Fruit fly (Drosophila melanogaster): ENCODE measurements around the gene retm.

Gene retm

dm6 chr2L:6464270-6464669 lies 8.5 kb upstream of the retm start (continued):
- TF ChIP-seq OdsH (GFP tag; optimal IDR thresholded peaks at IDR 0.05) (no peak), CG8119 (GFP tag; IDR thresholded peaks at IDR 0.05) (no peak), achi (GFP tag; optimal IDR thresholded peaks at IDR 0.05) (no peak), Hr38 (GFP tag; optimal IDR thresholded peaks at IDR 0.05) (no peak), Lpt (GFP tag; optimal IDR thresholded peaks at IDR 0.05) (no peak), CG11294 (GFP tag; IDR thresholded peaks at IDR 0.05) (no peak), dac (GFP tag; optimal IDR thresholded peaks at IDR 0.05) (peak; percentile 6), eg (GFP tag; IDR thresholded peaks at IDR 0.05) (peak; percentile 62; the same call in 2 of the 3 replicates), CG4318 (GFP tag; optimal IDR thresholded peaks at IDR 0.05) (no peak), Gug (GFP tag; IDR thresholded peaks at IDR 0.05) (no peak), Sox14 (GFP tag; optimal IDR thresholded peaks at IDR 0.05) (no peak), topi (GFP tag; optimal IDR thresholded peaks at IDR 0.05) (no peak)

dm6 chr2L:6463392-6463791 lies 7.7 kb upstream of the retm start:
- TF ChIP-seq CG11762 (GFP tag; optimal IDR thresholded peaks at IDR 0.05; ENCODE audit: insufficient read depth) (no peak), CG9139 (GFP tag; optimal IDR thresholded peaks at IDR 0.05) (no peak), Blimp-1 (GFP tag; optimal IDR thresholded peaks at IDR 0.05) (no peak), svp (GFP tag) (peak; percentile 96), Lpt (GFP tag; optimal IDR thresholded peaks at IDR 0.05) (no peak), lz (GFP tag; optimal IDR thresholded peaks at IDR 0.05) (no peak), CG6792 (GFP tag; optimal IDR thresholded peaks at IDR 0.05) (no peak), Gug (GFP tag; IDR thresholded peaks at IDR 0.05) (no peak), Ets21C (GFP tag; optimal IDR thresholded peaks at IDR 0.05) (no peak), net (GFP tag; optimal IDR thresholded peaks at IDR 0.05) (no peak), CG6163 (GFP tag; IDR thresholded peaks at IDR 0.05) (no peak), esn (GFP tag; optimal IDR thresholded peaks at IDR 0.05) (no peak), CG6808 (GFP tag; optimal IDR thresholded peaks at IDR 0.05) (no peak), Ets96B (tag; optimal IDR thresholded peaks at IDR 0.05) (no peak), cyc (GFP tag; optimal IDR thresholded peaks at IDR 0.05) (no peak), Hr38 (GFP tag; optimal IDR thresholded peaks at IDR 0.05) (no peak), acj6 (GFP tag; optimal IDR thresholded peaks at IDR 0.05) (no peak), fkh (GFP tag; optimal IDR thresholded peaks at IDR 0.05) (no peak), CG11294 (GFP tag; IDR thresholded peaks at IDR 0.05) (0 out of 2 replicates have a peak, but pooled peaks have one; percentile 1), Smox (GFP tag; optimal IDR thresholded peaks at IDR 0.05) (no peak), eg (GFP tag; IDR thresholded peaks at IDR 0.05) (0 out of 3 replicates have a peak, but pooled peaks have one; percentile 9), CG8632 (GFP tag; optimal IDR thresholded peaks at IDR 0.05) (no peak), CG4318 (GFP tag; optimal IDR thresholded peaks at IDR 0.05) (no peak), dsx (GFP tag; optimal IDR thresholded peaks at IDR 0.05; ENCODE audit: poor library complexity, severe bottlenecking) (no peak), pdm3 (GFP tag; optimal IDR thresholded peaks at IDR 0.05) (no peak), dac (GFP tag; optimal IDR thresholded peaks at IDR 0.05) (no peak), CG16779 (tag; optimal IDR thresholded peaks at IDR 0.05) (no peak), CG34406 (GFP tag; optimal IDR thresholded peaks at IDR 0.05) (no peak), CG7368 (GFP tag; optimal IDR thresholded peaks at IDR 0.05) (no peak), CG31627 (GFP tag; optimal IDR thresholded peaks at IDR 0.05) (no peak), salr (GFP tag; optimal IDR thresholded peaks at IDR 0.05) (no peak), fd59A (GFP tag; optimal IDR thresholded peaks at IDR 0.05) (no peak), CG3919 (GFP tag; optimal IDR thresholded peaks at IDR 0.05) (no peak), CG1621 (tag; optimal IDR thresholded peaks at IDR 0.05) (peak; percentile 31), Hr4 (GFP tag; optimal IDR thresholded peaks at IDR 0.05) (no peak), spab (GFP tag; optimal IDR thresholded peaks at IDR 0.05) (no peak), CG15336 (GFP tag; IDR thresholded peaks at IDR 0.05) (no peak), Eip78C (GFP tag) (peak; percentile 54), Eip75B (GFP tag; optimal IDR thresholded peaks at IDR 0.05) (no peak), topi (GFP tag; optimal IDR thresholded peaks at IDR 0.05) (no peak), Sox102F (GFP tag; optimal IDR thresholded peaks at IDR 0.05) (no peak), CG6276 (GFP tag; optimal IDR thresholded peaks at IDR 0.05) (no peak), CG8319 (GFP tag; optimal IDR thresholded peaks at IDR 0.05) (no peak), ss (GFP tag; optimal IDR thresholded peaks at IDR 0.05) (peak in 1 of 2 experiments; percentile 27), Met (GFP tag; optimal IDR thresholded peaks at IDR 0.05) (no peak), CG10631 (GFP tag; optimal IDR thresholded peaks at IDR 0.05) (no peak)
